Worm (Caenorhabditis elegans): ENCODE data around the gene C04H5.1.

- TF ChIP-seq unc-62 (GFP tag; optimal IDR thresholded peaks at IDR 0.05) (no peak), nhr-76 (tag; optimal IDR thresholded peaks at IDR 0.05) (no peak), nhr-25 (tag; optimal IDR thresholded peaks at IDR 0.05) (no peak), fos-1 (tag; optimal IDR thresholded peaks at IDR 0.05) (no peak), ama-1 (optimal IDR thresholded peaks at IDR 0.05) (no peak), pha-4 (tag; optimal IDR thresholded peaks at IDR 0.05) (no peak)
These were observed 3.6 kb downstream of the C04H5.1 start, which contains the start of the genes clec-147 and C04H5.7 for ce11 chrII:14537728-14538127.
